Fruit fly (Drosophila melanogaster) whole organism, prepupa: ENCODE measurements around the gene dre4.

ENCODE experiments used
- Blimp-1 ChIP-seq: fragments of 200-800 bp; sonication (Bioruptor generic); optimal IDR thresholded peaks from 3 replicates; lab custom pipeline; 2017; ENCODE audit warnings: missing biosample characterization, missing genetic modification characterization, mild to moderate bottlenecking, moderate library complexity, missing genetic modification reagents
- CG10669 ChIP-seq: fragments of 200-800 bp; sonication (Bioruptor generic); optimal IDR thresholded peaks from 3 replicates; lab custom pipeline; 2018; ENCODE audit warnings: missing biosample characterization, mild to moderate bottlenecking, missing genetic modification characterization, moderate library complexity
- CG11294 ChIP-seq: fragments of 200-800 bp; sonication (Bioruptor generic); IDR thresholded peaks from 2 replicates; pipeline ENCODE4 v1.3.6; 2022; ENCODE audit warnings: missing biosample characterization, missing genetic modification characterization
- CG11762 ChIP-seq: fragments of 200-800 bp; sonication (Bioruptor generic); optimal IDR thresholded peaks from 3 replicates; lab custom pipeline; 2016; ENCODE audit warnings: missing biosample characterization, missing genetic modification characterization; ENCODE audit not compliant: insufficient read depth
- CG15336 ChIP-seq: fragments of 200-800 bp; sonication (Bioruptor generic); IDR thresholded peaks from 2 replicates; pipeline ENCODE4 v1.3.6; 2022; ENCODE audit warnings: missing biosample characterization, missing genetic modification characterization
- CG1621 ChIP-seq: fragments of 200-800 bp; sonication (Bioruptor generic); optimal IDR thresholded peaks from 3 replicates; lab custom pipeline; 2018; ENCODE audit warnings: missing biosample characterization, mild to moderate bottlenecking, missing genetic modification characterization
- CG16779 ChIP-seq: fragments of 200-800 bp; sonication (Bioruptor generic); optimal IDR thresholded peaks from 3 replicates; lab custom pipeline; 2017; ENCODE audit warnings: missing biosample characterization, mild to moderate bottlenecking, missing genetic modification characterization
- CG31627 ChIP-seq: fragments of 200-800 bp; sonication (Bioruptor generic); optimal IDR thresholded peaks from 3 replicates; lab custom pipeline; 2016; ENCODE audit warnings: missing biosample characterization, missing genetic modification characterization
- CG32006 ChIP-seq: fragments of 200-800 bp; sonication (Bioruptor generic); optimal IDR thresholded peaks from 3 replicates; lab custom pipeline; 2017; ENCODE audit warnings: missing biosample characterization, mild to moderate bottlenecking, missing genetic modification characterization
- CG34406 ChIP-seq: fragments of 200-800 bp; sonication (Bioruptor generic); optimal IDR thresholded peaks from 3 replicates; lab custom pipeline; 2016; ENCODE audit warnings: missing biosample characterization, missing genetic modification characterization
- CG3919 ChIP-seq: fragments of 200-800 bp; sonication (Bioruptor generic); optimal IDR thresholded peaks from 3 replicates; lab custom pipeline; 2016; ENCODE audit warnings: missing biosample characterization, missing genetic modification characterization
- CG6163 ChIP-seq: fragments of 200-800 bp; sonication (Bioruptor generic); IDR thresholded peaks from 3 replicates; pipeline ENCODE4 v1.3.6; 2022; ENCODE audit warnings: missing biosample characterization, missing genetic modification characterization
- CG6276 ChIP-seq: fragments of 200-800 bp; sonication (Bioruptor generic); optimal IDR thresholded peaks from 2 replicates; lab custom pipeline; 2017; ENCODE audit warnings: missing biosample characterization, mild to moderate bottlenecking, missing genetic modification characterization
- CG6792 ChIP-seq: fragments of 200-800 bp; sonication (Bioruptor generic); optimal IDR thresholded peaks from 3 replicates; lab custom pipeline; 2016; ENCODE audit warnings: missing biosample characterization, missing genetic modification characterization
- CG6808 ChIP-seq: fragments of 200-800 bp; sonication (Bioruptor generic); optimal IDR thresholded peaks from 3 replicates; lab custom pipeline; 2017; ENCODE audit warnings: missing biosample characterization, missing genetic modification characterization, mild to moderate bottlenecking, moderate library complexity, missing genetic modification reagents
- CG6854 ChIP-seq: fragments of 200-800 bp; sonication (Bioruptor generic); optimal IDR thresholded peaks from 2 replicates; lab custom pipeline; 2017; ENCODE audit warnings: missing biosample characterization, mild to moderate bottlenecking, missing genetic modification characterization
- CG8119 ChIP-seq: fragments of 200-800 bp; sonication (Bioruptor generic); IDR thresholded peaks from 3 replicates; pipeline ENCODE4 v1.3.6; 2022; ENCODE audit warnings: missing biosample characterization, missing genetic modification characterization
- CG8319 ChIP-seq: fragments of 200-800 bp; sonication (Bioruptor generic); optimal IDR thresholded peaks from 3 replicates; lab custom pipeline; 2016; ENCODE audit warnings: missing biosample characterization, missing genetic modification characterization
- CG8632 ChIP-seq: fragments of 200-800 bp; sonication (Bioruptor generic); optimal IDR thresholded peaks from 3 replicates; lab custom pipeline; 2016; ENCODE audit warnings: missing biosample characterization, missing genetic modification characterization
- CG9139 ChIP-seq: fragments of 200-800 bp; sonication (Bioruptor generic); optimal IDR thresholded peaks from 3 replicates; lab custom pipeline; 2017; ENCODE audit warnings: missing biosample characterization, mild to moderate bottlenecking, missing genetic modification characterization
- Eip78C ChIP-seq: fragments of 200-800 bp; sonication (Bioruptor generic); peaks from one replicate; lab custom pipeline; 2016; ENCODE audit warnings: missing biosample characterization, missing genetic modification characterization
- Eip93F ChIP-seq: fragments of 200-800 bp; sonication (Bioruptor generic); optimal IDR thresholded peaks from 2 replicates; lab custom pipeline; 2016; ENCODE audit warnings: missing biosample characterization, mild to moderate bottlenecking, missing genetic modification characterization
- Ets21C ChIP-seq: fragments of 200-800 bp; sonication (Bioruptor generic); optimal IDR thresholded peaks from 3 replicates; lab custom pipeline; 2016; ENCODE audit warnings: missing biosample characterization, missing genetic modification characterization
- Ets96B ChIP-seq: fragments of 200-800 bp; optimal IDR thresholded peaks from 2 replicates; lab custom pipeline; 2019; ENCODE audit warnings: missing biosample characterization, mild to moderate bottlenecking, missing genetic modification characterization, moderate library complexity
- Gug ChIP-seq: fragments of 200-800 bp; sonication (Bioruptor generic); IDR thresholded peaks from 2 replicates; pipeline ENCODE4 v1.3.6; 2022; ENCODE audit warnings: missing biosample characterization, missing genetic modification characterization
- Hr38 ChIP-seq: sonication (Bioruptor generic); optimal IDR thresholded peaks from 2 replicates; lab custom pipeline; 2016; ENCODE audit warnings: missing biosample characterization, missing genetic modification characterization
- Hr39 ChIP-seq: fragments of 200-800 bp; sonication (Bioruptor generic); optimal IDR thresholded peaks from 2 replicates; lab custom pipeline; 2016; ENCODE audit warnings: missing biosample characterization, missing genetic modification characterization
- Hr4 ChIP-seq: fragments of 200-800 bp; sonication (Bioruptor generic); optimal IDR thresholded peaks from 3 replicates; lab custom pipeline; 2016; ENCODE audit warnings: missing biosample characterization, missing genetic modification characterization
- Met ChIP-seq: fragments of 200-800 bp; sonication (Bioruptor generic); optimal IDR thresholded peaks from 3 replicates; lab custom pipeline; 2016; ENCODE audit warnings: missing biosample characterization, missing genetic modification characterization
- OdsH ChIP-seq: fragments of 200-800 bp; sonication (Bioruptor generic); optimal IDR thresholded peaks from 3 replicates; lab custom pipeline; 2016; ENCODE audit warnings: missing biosample characterization, missing genetic modification characterization
- Sox102F ChIP-seq: fragments of 200-800 bp; sonication (Bioruptor generic); optimal IDR thresholded peaks from 2 replicates; lab custom pipeline; 2016; ENCODE audit warnings: missing biosample characterization, mild to moderate bottlenecking, missing genetic modification characterization
- Sox14 ChIP-seq: fragments of 200-800 bp; sonication (Bioruptor generic); optimal IDR thresholded peaks from 3 replicates; lab custom pipeline; 2016; ENCODE audit warnings: missing biosample characterization, missing genetic modification characterization
- Sox15 ChIP-seq: fragments of 200-800 bp; sonication (Bioruptor generic); optimal IDR thresholded peaks from 3 replicates; lab custom pipeline; 2016; ENCODE audit warnings: missing biosample characterization, missing genetic modification characterization
- achi ChIP-seq: fragments of 200-800 bp; sonication (Bioruptor generic); optimal IDR thresholded peaks from 3 replicates; lab custom pipeline; 2016; ENCODE audit warnings: missing biosample characterization, missing genetic modification characterization
- acj6 ChIP-seq: fragments of 200-800 bp; sonication (Bioruptor generic); optimal IDR thresholded peaks from 3 replicates; lab custom pipeline; 2016; ENCODE audit warnings: missing biosample characterization, missing genetic modification characterization
- cyc ChIP-seq: fragments of 200-800 bp; sonication (Bioruptor generic); optimal IDR thresholded peaks from 3 replicates; lab custom pipeline; 2016; ENCODE audit warnings: missing biosample characterization, missing genetic modification characterization
- dac ChIP-seq: fragments of 200-800 bp; sonication (Bioruptor generic); optimal IDR thresholded peaks from 2 replicates; lab custom pipeline; 2017; ENCODE audit warnings: missing biosample characterization, mild to moderate bottlenecking, missing genetic modification characterization
- eg ChIP-seq: fragments of 200-800 bp; sonication (Bioruptor generic); IDR thresholded peaks from 3 replicates; pipeline ENCODE4 v1.3.6; 2022; ENCODE audit warnings: missing biosample characterization, missing genetic modification characterization
- esn ChIP-seq: fragments of 200-800 bp; sonication (Bioruptor generic); optimal IDR thresholded peaks from 2 replicates; lab custom pipeline; 2016; ENCODE audit warnings: missing biosample characterization, mild to moderate bottlenecking, missing genetic modification characterization, moderate library complexity
- fd59A ChIP-seq: fragments of 200-800 bp; sonication (Bioruptor generic); optimal IDR thresholded peaks from 2 replicates; lab custom pipeline; 2017; ENCODE audit warnings: missing biosample characterization, mild to moderate bottlenecking, missing genetic modification characterization, missing genetic modification reagents
- fd85E ChIP-seq: fragments of 200-800 bp; sonication (Bioruptor generic); optimal IDR thresholded peaks from 3 replicates; lab custom pipeline; 2016; ENCODE audit warnings: missing biosample characterization, missing genetic modification characterization
- lz ChIP-seq: fragments of 200-800 bp; sonication (Bioruptor generic); optimal IDR thresholded peaks from 3 replicates; lab custom pipeline; 2016; ENCODE audit warnings: missing biosample characterization, missing genetic modification characterization
- pdm3 ChIP-seq: fragments of 200-800 bp; sonication (Bioruptor generic); optimal IDR thresholded peaks from 3 replicates; lab custom pipeline; 2016; ENCODE audit warnings: missing biosample characterization, missing genetic modification characterization
- salr ChIP-seq, 2 experiments: fragments of 200-800 bp; sonication (Bioruptor generic); optimal IDR thresholded peaks; 3 replicates each; lab custom pipeline; 2016 to 2018; ENCODE audit warnings: missing biosample characterization in 2 of 2, missing genetic modification characterization in 2 of 2, mild to moderate bottlenecking in 1 of 2
- spab ChIP-seq: fragments of 200-800 bp; sonication (Bioruptor generic); optimal IDR thresholded peaks from 2 replicates; lab custom pipeline; 2017; ENCODE audit warnings: missing biosample characterization, mild to moderate bottlenecking, missing genetic modification characterization, missing genetic modification reagents
- ss ChIP-seq, 2 experiments: fragments of 200-800 bp; sonication (Bioruptor generic); optimal IDR thresholded peaks; 2 replicates in 1 of 2; 3 replicates in 1 of 2; lab custom pipeline; 2017 to 2018; ENCODE audit warnings: mild to moderate bottlenecking in 2 of 2, missing biosample characterization in 2 of 2, missing genetic modification characterization in 2 of 2, moderate library complexity in 1 of 2
- topi ChIP-seq: fragments of 200-800 bp; sonication (Bioruptor generic); optimal IDR thresholded peaks from 3 replicates; lab custom pipeline; 2016; ENCODE audit warnings: missing biosample characterization, missing genetic modification characterization
- vri ChIP-seq: fragments of 200-800 bp; sonication (Bioruptor generic); optimal IDR thresholded peaks from 3 replicates; lab custom pipeline; 2016; ENCODE audit warnings: missing biosample characterization, mild to moderate bottlenecking, missing genetic modification characterization

Gene dre4

dm6 chr3L:1904440-1904839 lies 28.3 kb upstream of the dre4 start:
- peak; percentile 38; the same call in 1 of the 2 replicates for TF ChIP-seq CG15336 (GFP tag; lab: Robert Waterston, UW)
- no peak for TF ChIP-seq acj6
- no peak for TF ChIP-seq Ets21C (GFP tag; lab: Kevin White, UChicago)
- peak; percentile 38; the same call in 2 of the 3 replicates for TF ChIP-seq eg
- no peak for TF ChIP-seq CG6808 (GFP tag; lab: Kevin White, UChicago)
- TF ChIP-seq CG8632 (GFP tag; lab: Kevin White, UChicago): no peak
- no peak for TF ChIP-seq CG9139
- no peak for TF ChIP-seq CG10669 (GFP tag; lab: Kevin White, UChicago)
- TF ChIP-seq Eip93F: no peak
- peak; percentile 65 for TF ChIP-seq Eip78C (GFP tag; lab: Kevin White, UChicago)
- peak; percentile 5 for TF ChIP-seq CG6276 (GFP tag; lab: Kevin White, UChicago)
- no peak for TF ChIP-seq CG6854 (GFP tag; lab: Kevin White, UChicago)
- no peak for TF ChIP-seq Met
- no peak for TF ChIP-seq CG11294
- TF ChIP-seq spab: no peak
- TF ChIP-seq CG8119 (GFP tag; lab: Robert Waterston, UW): 0 out of 3 replicates have a peak, but pooled peaks have one; percentile 16
- TF ChIP-seq CG6163 (GFP tag; lab: Robert Waterston, UW): no peak
- TF ChIP-seq CG32006 (GFP tag; lab: Kevin White, UChicago): peak; percentile 56
- no peak for TF ChIP-seq Sox102F (GFP tag; lab: Kevin White, UChicago)
- no peak for TF ChIP-seq CG31627 (GFP tag; lab: Kevin White, UChicago)
- TF ChIP-seq CG34406: no peak
- TF ChIP-seq CG1621 (tag; lab: Kevin White, UChicago): no peak
- no peak for TF ChIP-seq CG6792 (GFP tag; lab: Kevin White, UChicago)
- no peak for TF ChIP-seq ss (GFP tag; optimal IDR thresholded peaks at IDR 0.05; lab: Kevin White, UChicago)
- no peak for TF ChIP-seq Hr4 (GFP tag; lab: Kevin White, UChicago)
- no peak for TF ChIP-seq Hr38 (GFP tag; lab: Kevin White, UChicago)

dm6 chr3L:1900633-1901032 lies 24.5 kb upstream of the dre4 start:
- TF ChIP-seq lz (GFP tag; lab: Kevin White, UChicago) (no peak), dac (GFP tag; lab: Kevin White, UChicago) (peak; percentile 33), Ets96B (peak; percentile 26), CG8319 (no peak), fd59A (GFP tag; lab: Kevin White, UChicago) (no peak), Sox15 (GFP tag; lab: Kevin White, UChicago) (no peak), CG11762 (GFP tag; lab: Kevin White, UChicago) (peak; percentile 43), vri (no peak), Sox14 (GFP tag; lab: Kevin White, UChicago) (no peak), CG8119 (GFP tag; lab: Robert Waterston, UW) (peak; percentile 90), Gug (peak; percentile 83), pdm3 (GFP tag; lab: Kevin White, UChicago) (peak; percentile 41), eg (peak; percentile 95), Sox102F (GFP tag; lab: Kevin White, UChicago) (no peak), Hr39 (no peak), CG6792 (GFP tag; lab: Kevin White, UChicago) (no peak), CG16779 (tag; lab: Kevin White, UChicago) (no peak), achi (GFP tag; lab: Kevin White, UChicago) (peak; percentile 66), Eip78C (GFP tag; lab: Kevin White, UChicago) (peak; percentile 87), salr (GFP tag; optimal IDR thresholded peaks at IDR 0.05; lab: Kevin White, UChicago) (peak in 1 of 2 experiments; percentile 4), CG9139 (no peak), esn (no peak), acj6 (no peak), OdsH (GFP tag; lab: Kevin White, UChicago) (peak; percentile 39), topi (GFP tag; lab: Kevin White, UChicago) (no peak), CG3919 (GFP tag; lab: Kevin White, UChicago) (peak; percentile 59), Blimp-1 (GFP tag; lab: Kevin White, UChicago) (no peak), ss (GFP tag; optimal IDR thresholded peaks at IDR 0.05; lab: Kevin White, UChicago) (no peak), Hr4 (GFP tag; lab: Kevin White, UChicago) (peak; percentile 75), CG31627 (GFP tag; lab: Kevin White, UChicago) (no peak), Eip93F (no peak), Hr38 (GFP tag; lab: Kevin White, UChicago) (no peak), CG15336 (GFP tag; lab: Robert Waterston, UW) (peak; percentile 91), CG10669 (GFP tag; lab: Kevin White, UChicago) (peak; percentile 8), cyc (GFP tag; lab: Kevin White, UChicago) (no peak), CG11294 (peak; percentile 74), fd85E (GFP tag; lab: Kevin White, UChicago) (no peak), CG6276 (GFP tag; lab: Kevin White, UChicago) (peak; percentile 83)
